Fruit fly (Drosophila melanogaster): ENCODE measurements around the gene CG2225.

The CG2225 gene

dm6 chr2L:21623685-21624471, 53.5 kb downstream of the CG2225 start, which contains the start of gene CG2201 (continued):
- TF ChIP-seq zfh1 (GFP tag; IDR thresholded peaks at IDR 0.05) (peak; percentile 53; the same call in 2 of the 3 replicates), seq (GFP tag; IDR thresholded peaks at IDR 0.05) (no peak), CG6689 (GFP tag; IDR thresholded peaks at IDR 0.05) (peak; percentile 38), YL-1 (GFP tag; optimal IDR thresholded peaks at IDR 0.05) (no peak), CG7928 (GFP tag; optimal IDR thresholded peaks at IDR 0.05) (no peak), CG11504 (tag; optimal IDR thresholded peaks at IDR 0.05) (peak; percentile 64), lilli (GFP tag; optimal IDR thresholded peaks at IDR 0.05) (no peak), sr (GFP tag; IDR thresholded peaks at IDR 0.05) (no peak), CG7372 (GFP tag; IDR thresholded peaks at IDR 0.05) (no peak), CG10274 (GFP tag; optimal IDR thresholded peaks at IDR 0.05) (no peak), CG6654 (GFP tag; optimal IDR thresholded peaks at IDR 0.05) (no peak), sc (optimal IDR thresholded peaks at IDR 0.05) (no peak), sc (GFP tag; optimal IDR thresholded peaks at IDR 0.05) (peak; percentile 35), toy (GFP tag; IDR thresholded peaks at IDR 0.05) (no peak), CG4404 (GFP tag; IDR thresholded peaks at IDR 0.05) (no peak), Drgx (GFP tag; IDR thresholded peaks at IDR 0.05) (0 out of 2 replicates have a peak, but pooled peaks have one; percentile 22), Side (GFP tag; optimal IDR thresholded peaks at IDR 0.05) (no peak), jumu (GFP tag; optimal IDR thresholded peaks at IDR 0.05) (no peak), Hey (tag; optimal IDR thresholded peaks at IDR 0.05) (no peak), peb (GFP tag; IDR thresholded peaks at IDR 0.05) (0 out of 2 replicates have a peak, but pooled peaks have one; percentile 9), Dad (GFP tag; optimal IDR thresholded peaks at IDR 0.05) (no peak), Ssrp (tag; optimal IDR thresholded peaks at IDR 0.05) (peak; percentile 14), esg (GFP tag; conservative IDR thresholded peaks at IDR 0.05) (no peak), CG2199 (GFP tag; IDR thresholded peaks at IDR 0.05) (peak; percentile 90), H2.0 (GFP tag; IDR thresholded peaks at IDR 0.05) (no peak; the same call in 1 of the 2 replicates), CG11247 (GFP tag; IDR thresholded peaks at IDR 0.05) (peak; percentile 61), da (GFP tag; optimal IDR thresholded peaks at IDR 0.05) (no peak), CG17912 (GFP tag; optimal IDR thresholded peaks at IDR 0.05) (peak; percentile 80), ash1 (GFP tag; optimal IDR thresholded peaks at IDR 0.05) (no peak), Dref (GFP tag; IDR thresholded peaks at IDR 0.05) (no peak), ac (GFP tag; optimal IDR thresholded peaks at IDR 0.05) (peak; percentile 32), eyg (GFP tag; optimal IDR thresholded peaks at IDR 0.05) (no peak), CG18011 (GFP tag; optimal IDR thresholded peaks at IDR 0.05) (peak; percentile 96), CG12104 (GFP tag; optimal IDR thresholded peaks at IDR 0.05) (peak; percentile 28), Chrac-16 (GFP tag; optimal IDR thresholded peaks at IDR 0.05) (peak; percentile 15), gcm (GFP tag; optimal IDR thresholded peaks at IDR 0.05) (peak; percentile 61), CG9817 (tag; optimal IDR thresholded peaks at IDR 0.05) (peak; percentile 26), cwo (GFP tag; optimal IDR thresholded peaks at IDR 0.05) (no peak), ems (GFP tag; optimal IDR thresholded peaks at IDR 0.05) (no peak), CG12659 (GFP tag; optimal IDR thresholded peaks at IDR 0.05) (peak; percentile 70), HLH54F (GFP tag; optimal IDR thresholded peaks at IDR 0.05) (no peak), Mad (GFP tag; optimal IDR thresholded peaks at IDR 0.05) (peak; percentile 12), br (optimal IDR thresholded peaks at IDR 0.05) (no peak), Ravus (GFP tag; IDR thresholded peaks at IDR 0.05) (no peak; the same call in 1 of the 2 replicates), CG12391 (tag; optimal IDR thresholded peaks at IDR 0.05) (peak; percentile 44), Lpt (GFP tag; optimal IDR thresholded peaks at IDR 0.05) (no peak), so (GFP tag; IDR thresholded peaks at IDR 0.05) (no peak), Hr51 (GFP tag; optimal IDR thresholded peaks at IDR 0.05) (peak; percentile 46 to 63), Hand (GFP tag; optimal IDR thresholded peaks at IDR 0.05) (peak; percentile 13), CG16779 (GFP tag; IDR thresholded peaks at IDR 0.05) (no peak), CG18599 (GFP tag; optimal IDR thresholded peaks at IDR 0.05) (no peak)

Data from whole organism, embryonic.